Fruit fly (Drosophila melanogaster): ENCODE results near the gene CG6843.

Gene CG6843

DNA sequence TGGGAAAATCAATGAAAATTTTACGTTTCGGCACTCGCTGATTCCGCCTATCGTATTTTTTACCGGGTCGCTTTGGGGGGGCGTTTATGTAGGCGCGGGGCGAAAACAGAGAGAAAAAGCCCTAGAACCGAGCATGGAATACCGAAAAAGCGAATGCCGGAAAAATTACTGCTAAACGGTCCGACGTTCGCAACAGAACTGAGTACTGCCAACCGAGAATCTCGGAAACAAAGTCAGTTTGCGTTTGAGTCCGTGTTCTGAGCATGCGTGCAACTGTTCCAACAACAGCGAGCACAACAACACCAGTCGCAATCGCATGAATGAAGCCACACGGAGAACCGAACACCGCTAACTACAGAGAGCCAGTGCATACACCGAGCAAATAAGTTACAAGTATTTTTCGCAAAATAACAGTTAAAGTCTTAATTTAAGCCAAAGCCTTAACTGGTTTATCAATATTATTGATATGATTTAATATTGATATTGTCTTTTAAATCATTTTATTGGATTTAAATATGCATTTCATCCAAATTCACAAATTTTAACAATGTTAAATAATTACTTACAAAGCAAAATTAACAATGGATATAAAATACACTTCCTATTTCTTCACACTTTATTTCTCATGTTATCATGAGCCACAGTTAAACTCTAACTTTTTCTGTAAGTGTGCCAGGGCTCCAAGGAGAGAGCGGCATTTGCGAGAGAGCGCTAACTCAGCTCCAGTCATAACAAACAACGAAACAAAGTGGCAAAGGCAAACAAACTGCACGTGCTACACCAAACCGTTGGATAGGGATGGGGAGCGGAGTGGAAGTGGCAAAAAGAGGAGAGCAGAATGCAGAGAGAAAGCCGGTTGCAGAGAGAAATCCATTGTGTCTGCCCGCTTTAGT is 10.9 kb upstream of the CG6843 start, which contains the start of gene CG3961 (continued):
- TF ChIP-seq Smox (GFP tag; optimal IDR thresholded peaks at IDR 0.05) (peak; percentile 98), Sox102F (GFP tag; optimal IDR thresholded peaks at IDR 0.05) (peak; percentile 97), achi (GFP tag; optimal IDR thresholded peaks at IDR 0.05) (peak; percentile 98), CG10631 (GFP tag; optimal IDR thresholded peaks at IDR 0.05) (peak; percentile 99), spab (GFP tag; optimal IDR thresholded peaks at IDR 0.05) (peak; percentile 99), CG6854 (GFP tag; optimal IDR thresholded peaks at IDR 0.05) (peak; percentile 94), dac (GFP tag; optimal IDR thresholded peaks at IDR 0.05) (peak; percentile 94), CG9139 (GFP tag; optimal IDR thresholded peaks at IDR 0.05) (peak; percentile 98), topi (GFP tag; optimal IDR thresholded peaks at IDR 0.05) (peak; percentile 98), Blimp-1 (GFP tag; optimal IDR thresholded peaks at IDR 0.05) (peak; percentile 96), Hr4 (GFP tag; optimal IDR thresholded peaks at IDR 0.05) (peak; percentile 98), Hr38 (GFP tag; optimal IDR thresholded peaks at IDR 0.05) (no peak), net (GFP tag; optimal IDR thresholded peaks at IDR 0.05) (peak; percentile 99), Hr39 (GFP tag; optimal IDR thresholded peaks at IDR 0.05) (peak; percentile 94), CG16779 (tag; optimal IDR thresholded peaks at IDR 0.05) (peak; percentile 98), eg (GFP tag; IDR thresholded peaks at IDR 0.05) (peak; percentile 89), Eip93F (GFP tag; optimal IDR thresholded peaks at IDR 0.05) (peak; percentile 89), CG8119 (GFP tag; IDR thresholded peaks at IDR 0.05) (peak; percentile 99), acj6 (GFP tag; optimal IDR thresholded peaks at IDR 0.05) (peak; percentile 99), Ets96B (tag; optimal IDR thresholded peaks at IDR 0.05) (peak; percentile 99), CG1621 (tag; optimal IDR thresholded peaks at IDR 0.05) (peak; percentile 94), fkh (GFP tag; optimal IDR thresholded peaks at IDR 0.05) (peak; percentile 85), Sox15 (GFP tag; optimal IDR thresholded peaks at IDR 0.05) (peak; percentile 98), CG6276 (GFP tag; optimal IDR thresholded peaks at IDR 0.05) (peak; percentile 98)

DNA sequence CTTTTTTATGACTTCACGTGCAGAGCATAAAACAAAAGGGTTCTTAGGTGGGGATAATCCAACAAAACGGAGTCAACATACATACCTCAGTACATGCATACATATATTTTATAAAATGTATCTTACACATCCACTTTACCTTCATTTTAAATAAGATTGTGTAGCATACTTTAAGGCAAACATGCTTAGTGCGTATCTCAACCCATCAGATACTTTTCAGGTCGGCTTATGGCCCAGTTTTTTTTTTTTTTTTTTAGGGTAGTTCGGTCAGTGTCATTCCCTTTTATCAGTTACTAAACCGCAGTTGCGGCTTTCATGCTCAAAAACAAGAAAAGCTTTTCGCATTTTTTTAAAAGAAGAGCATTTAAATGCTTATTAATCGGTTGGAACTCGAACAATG is 9.4 kb upstream of the CG6843 start, which contains the start of gene NijB:
TSS of gene NijB (plus strand) at position 398 of the 400 bp plus-strand sequence.
- no peak for TF ChIP-seq CG11762 (GFP tag; optimal IDR thresholded peaks at IDR 0.05; ENCODE audit: insufficient read depth)
- TF ChIP-seq achi (GFP tag; optimal IDR thresholded peaks at IDR 0.05), result no peak
- no peak for TF ChIP-seq dac (GFP tag; optimal IDR thresholded peaks at IDR 0.05)
- TF ChIP-seq Eip78C (GFP tag), result no peak
- no peak for TF ChIP-seq CG31627 (GFP tag; optimal IDR thresholded peaks at IDR 0.05)
- TF ChIP-seq Sox102F (GFP tag; optimal IDR thresholded peaks at IDR 0.05), result no peak
- TF ChIP-seq CG9139 (GFP tag; optimal IDR thresholded peaks at IDR 0.05), result no peak
- no peak for TF ChIP-seq Met (GFP tag; optimal IDR thresholded peaks at IDR 0.05)
- TF ChIP-seq CG6808 (GFP tag; optimal IDR thresholded peaks at IDR 0.05), result no peak
- TF ChIP-seq Sox15 (GFP tag; optimal IDR thresholded peaks at IDR 0.05), result no peak
- no peak for TF ChIP-seq CG6792 (GFP tag; optimal IDR thresholded peaks at IDR 0.05)
- TF ChIP-seq ss (GFP tag; optimal IDR thresholded peaks at IDR 0.05), result peak in 1 of 2 experiments; percentile 0
- TF ChIP-seq OdsH (GFP tag; optimal IDR thresholded peaks at IDR 0.05), result peak; percentile 7
- TF ChIP-seq eg (GFP tag; IDR thresholded peaks at IDR 0.05), result no peak
- no peak for TF ChIP-seq CG8632 (GFP tag; optimal IDR thresholded peaks at IDR 0.05)
- no peak for TF ChIP-seq CG3919 (GFP tag; optimal IDR thresholded peaks at IDR 0.05)
- no peak for TF ChIP-seq CG3032 (tag; optimal IDR thresholded peaks at IDR 0.05)
- no peak for TF ChIP-seq fd85E (GFP tag; optimal IDR thresholded peaks at IDR 0.05)
- no peak for TF ChIP-seq CG11294 (GFP tag; IDR thresholded peaks at IDR 0.05)
- TF ChIP-seq lz (GFP tag; optimal IDR thresholded peaks at IDR 0.05), result no peak
- no peak for TF ChIP-seq CG7368 (GFP tag; optimal IDR thresholded peaks at IDR 0.05)
- no peak for TF ChIP-seq CG10631 (GFP tag; optimal IDR thresholded peaks at IDR 0.05)
- TF ChIP-seq svp (GFP tag), result peak; percentile 69
- TF ChIP-seq pdm3 (GFP tag; optimal IDR thresholded peaks at IDR 0.05), result no peak
- peak; percentile 56 for TF ChIP-seq vri (GFP tag; optimal IDR thresholded peaks at IDR 0.05)
- no peak for TF ChIP-seq Hr38 (GFP tag; optimal IDR thresholded peaks at IDR 0.05)
- TF ChIP-seq Eip93F (GFP tag; optimal IDR thresholded peaks at IDR 0.05), result no peak
- peak; percentile 88 for TF ChIP-seq Eip75B (GFP tag; optimal IDR thresholded peaks at IDR 0.05)
- no peak for TF ChIP-seq net (GFP tag; optimal IDR thresholded peaks at IDR 0.05)
- TF ChIP-seq CG6854 (GFP tag; optimal IDR thresholded peaks at IDR 0.05), result no peak

Measured in whole organism, prepupa.